Worm (Caenorhabditis elegans) whole organism, dauer: Measurements from ENCODE around the gene dsh-1.

Source experiments
- unc-62 ChIP-seq: sonication (generic microtip); optimal IDR thresholded peaks from 2 replicates; lab custom pipeline; 2017; ENCODE audit warnings: missing biosample characterization, missing genetic modification reagents, missing genetic modification characterization

dsh-1 gene

DNA sequence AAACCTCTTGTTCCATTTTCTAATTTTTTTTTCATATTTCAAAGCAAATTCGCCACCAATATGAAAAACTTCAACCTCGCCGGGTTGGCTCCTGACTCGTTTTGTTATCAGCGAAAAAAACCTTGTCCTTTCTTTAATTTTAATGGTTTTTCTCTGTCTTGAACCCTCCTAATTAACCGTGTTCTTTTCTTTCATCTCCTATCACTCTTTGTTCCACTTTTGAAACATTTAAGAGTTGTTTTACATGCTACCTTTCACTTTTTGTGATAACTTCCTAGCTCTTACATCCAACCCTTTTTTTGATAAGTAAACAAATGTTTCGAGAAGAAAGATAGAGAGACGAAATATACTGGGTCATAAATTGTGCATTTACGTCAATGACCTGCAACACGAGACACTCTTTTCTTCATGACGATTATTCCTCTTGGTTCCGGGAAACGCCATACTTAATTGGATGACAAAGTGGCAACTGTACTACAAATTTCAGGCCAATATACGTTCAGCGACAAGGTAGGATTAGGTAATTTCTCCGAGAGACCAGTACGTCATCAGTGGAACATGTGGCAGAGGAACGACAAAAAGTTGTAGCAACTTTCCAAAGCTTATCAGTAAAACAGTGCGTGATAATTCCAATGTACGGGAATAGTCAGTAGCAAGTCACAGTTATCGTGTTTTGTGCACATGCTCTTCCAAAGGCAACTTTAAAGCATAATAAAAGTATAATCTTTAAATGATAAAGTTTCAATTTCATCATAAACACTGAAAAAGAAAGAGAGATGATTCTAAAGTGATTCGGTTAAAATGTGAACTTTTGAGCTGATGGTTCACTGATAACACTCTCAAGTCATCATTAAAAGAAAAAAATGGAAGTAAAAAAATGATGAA lies 40.3 kb downstream of the dsh-1 start:
- TF ChIP-seq unc-62 (GFP tag; lab: Kevin White, UChicago), result no peak

DNA sequence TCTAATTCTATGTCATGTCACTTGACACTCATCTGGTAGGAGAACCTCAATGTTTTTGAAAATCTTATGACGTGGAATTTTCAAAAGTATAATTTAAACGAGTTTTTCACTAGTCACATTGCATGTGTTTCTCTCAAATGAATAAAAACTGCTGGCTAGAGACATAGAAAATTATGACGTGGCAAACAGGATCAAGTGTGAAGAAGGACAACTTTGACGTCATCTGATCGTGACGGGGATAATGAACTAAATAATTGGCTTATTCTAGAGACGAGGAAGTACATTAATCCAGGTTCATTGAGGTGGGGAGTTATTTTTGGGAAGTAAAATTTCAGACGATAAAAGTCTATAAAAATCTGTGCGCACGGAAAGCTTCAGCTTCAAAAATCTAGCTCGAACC lies 42.0 kb downstream of the dsh-1 start:
- no peak for TF ChIP-seq unc-62 (GFP tag; lab: Kevin White, UChicago)

DNA sequence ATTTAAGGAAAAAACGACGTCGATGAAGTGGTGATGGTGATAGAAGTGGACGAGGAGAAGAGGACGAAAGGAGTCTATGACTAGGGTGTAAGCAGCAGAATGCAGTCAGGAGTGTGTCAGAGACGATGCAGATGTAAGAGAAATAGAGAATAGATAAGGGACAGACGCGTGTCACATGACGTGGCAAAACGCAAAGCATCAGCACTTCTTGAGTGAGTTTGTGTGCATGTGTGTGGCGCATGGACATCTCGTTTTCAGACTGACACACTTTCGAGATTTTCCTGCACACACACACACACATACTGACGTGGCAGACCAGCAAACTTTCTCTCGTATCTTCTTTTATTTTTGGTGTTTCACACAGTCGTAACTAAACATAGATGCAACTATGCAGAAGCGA lies 42.7 kb downstream of the dsh-1 start:
- TF ChIP-seq unc-62 (GFP tag; lab: Kevin White, UChicago), result no peak

DNA sequence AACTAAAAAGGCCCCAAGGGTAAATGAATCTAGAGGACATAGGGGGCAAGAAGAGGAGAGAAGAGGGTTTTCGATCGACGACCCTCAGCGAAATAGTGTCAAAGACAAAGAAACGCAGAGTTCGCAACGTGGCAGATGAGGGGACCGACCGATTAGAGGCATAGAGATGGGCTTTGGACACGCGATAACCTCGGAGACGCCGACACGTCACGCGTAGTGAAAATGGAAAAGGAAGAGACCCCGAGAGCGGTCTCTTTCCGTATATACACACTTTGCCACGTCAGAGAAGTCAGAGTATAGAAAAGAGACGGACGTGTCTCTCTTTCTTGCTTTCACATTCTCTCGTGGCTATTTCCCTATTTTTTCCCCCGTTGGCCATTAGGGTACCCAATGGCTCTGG lies 43.7 kb downstream of the dsh-1 start:
- no peak for TF ChIP-seq unc-62 (GFP tag; lab: Kevin White, UChicago)

DNA sequence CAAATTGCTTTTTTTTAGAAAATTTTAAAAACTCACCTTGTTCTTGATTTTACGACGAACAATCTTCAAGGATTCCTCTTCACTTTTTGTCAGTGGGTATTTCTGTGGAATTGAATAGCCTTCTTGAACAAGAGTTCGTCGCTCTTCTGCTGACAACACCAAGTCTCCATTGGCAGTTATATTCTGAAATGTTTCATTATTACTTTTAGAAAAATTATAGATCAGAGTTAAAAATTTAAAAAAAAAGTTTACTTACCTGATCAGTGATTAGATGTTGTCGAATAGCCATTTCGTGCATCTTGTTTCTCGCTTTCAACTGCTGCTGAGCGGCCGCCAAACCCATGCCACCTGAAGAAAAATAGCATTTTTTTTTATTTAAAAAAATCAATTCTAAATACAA lies 44.9 kb downstream of the dsh-1 start:
- no peak for TF ChIP-seq unc-62 (GFP tag; lab: Kevin White, UChicago)

DNA sequence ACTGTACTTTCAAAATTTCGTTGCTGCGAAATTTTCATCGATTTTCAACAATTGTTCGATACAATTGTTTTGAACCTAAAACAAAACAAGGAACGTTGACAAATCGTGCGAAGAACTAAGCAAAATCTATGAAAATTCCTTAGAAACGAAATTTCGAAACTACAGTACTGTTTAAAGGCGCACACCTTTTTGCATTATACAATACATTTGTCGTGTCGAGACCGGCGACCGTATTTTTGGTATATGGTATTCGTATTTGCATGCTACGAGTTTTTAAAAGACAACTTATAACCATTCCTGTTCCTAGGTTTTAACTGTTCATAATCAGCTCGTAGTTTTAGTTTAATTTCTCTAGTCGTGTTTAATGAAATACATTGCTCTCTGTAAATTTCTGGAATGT lies 46.6 kb downstream of the dsh-1 start:
- TF ChIP-seq unc-62 (GFP tag; lab: Kevin White, UChicago), result no peak

DNA sequence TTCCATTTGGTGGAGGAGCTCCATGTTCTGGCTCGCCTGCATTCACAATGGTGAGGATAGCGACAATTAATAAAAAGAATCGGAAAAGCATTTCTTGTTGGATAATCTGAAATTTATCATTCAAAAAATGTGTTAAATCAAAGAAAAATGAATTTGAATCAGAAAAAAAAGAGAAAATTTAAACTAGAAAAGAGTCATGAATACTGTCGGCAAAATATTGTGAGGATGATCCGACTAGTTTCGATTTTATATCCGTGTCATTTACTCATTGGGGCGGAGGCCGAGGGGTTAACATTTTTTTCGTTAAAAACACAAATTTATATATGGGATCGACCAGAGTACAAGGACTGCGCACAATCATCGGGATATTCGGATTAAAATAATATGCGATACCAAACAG lies 47.3 kb downstream of the dsh-1 start, which contains the start of gene C27D6.12:
Gene C27D6.12 (minus strand): TSS at position 101 of the 400 bp plus-strand sequence.
- no peak for TF ChIP-seq unc-62 (GFP tag; lab: Kevin White, UChicago)

DNA sequence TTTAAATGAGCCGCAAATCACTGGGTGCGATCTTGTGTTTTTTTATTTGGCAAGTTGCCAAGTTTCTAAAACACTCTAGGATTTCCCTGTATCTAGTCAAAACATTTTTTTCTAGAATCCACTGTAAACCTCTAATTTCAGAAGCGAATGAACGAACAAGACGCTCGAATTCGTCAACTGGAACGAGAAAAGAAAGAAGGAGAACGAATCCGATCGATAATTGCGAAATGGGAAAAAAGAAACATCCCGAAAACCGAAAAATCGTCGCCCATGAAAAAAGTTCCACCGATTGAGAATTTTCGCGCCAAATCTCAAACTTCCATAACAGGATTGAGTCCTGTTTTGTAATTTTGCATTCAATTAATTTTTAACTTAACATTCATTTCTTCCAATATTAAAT lies 48.2 kb downstream of the dsh-1 start:
- TF ChIP-seq unc-62 (GFP tag; lab: Kevin White, UChicago), result no peak

DNA sequence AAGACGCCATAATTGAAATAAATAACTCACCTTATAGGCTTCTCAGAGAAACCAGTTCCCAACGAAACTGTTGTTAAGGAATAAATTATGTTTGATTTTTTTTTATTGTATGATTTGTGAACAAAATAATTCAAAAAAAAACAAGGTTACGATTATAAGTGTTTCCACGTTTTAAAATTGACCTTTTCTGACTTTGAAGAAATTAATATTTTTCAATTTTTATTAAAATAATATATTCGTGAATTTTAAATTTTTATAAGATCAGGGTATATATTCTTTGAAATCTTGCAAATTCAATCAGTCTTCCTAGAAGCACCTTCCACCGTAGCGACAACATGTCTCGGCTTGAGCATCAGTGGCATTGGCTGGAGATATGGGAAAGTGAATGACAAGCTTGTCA lies 50.8 kb downstream of the dsh-1 start, which contains the start of gene C27D6.3:
Gene C27D6.3 (minus strand): TSS at position 101 of the 400 bp plus-strand sequence.
- no peak for TF ChIP-seq unc-62 (GFP tag; lab: Kevin White, UChicago)

DNA sequence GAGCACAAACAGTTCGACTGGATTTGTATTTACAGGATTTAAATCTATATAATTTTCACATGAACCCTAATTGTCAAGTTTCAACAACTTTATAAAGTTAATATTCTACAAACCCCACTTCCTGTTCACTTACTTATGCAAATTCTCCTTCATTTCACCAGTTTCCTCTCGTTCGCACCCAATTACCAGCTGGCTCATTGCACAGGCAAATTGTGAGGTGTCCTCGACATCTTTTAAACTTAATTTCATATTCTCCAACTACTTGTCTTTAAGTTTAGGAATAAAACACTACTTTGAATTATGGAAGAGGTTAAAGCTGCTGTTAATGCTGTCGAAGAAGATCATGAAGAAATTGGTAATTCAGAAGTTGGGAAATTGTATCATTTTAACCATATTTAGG lies 52.7 kb downstream of the dsh-1 start, which contains the start of gene C27D6.1:
Gene C27D6.1 (plus strand): TSS at position 301 of the 400 bp plus-strand sequence.
- no peak for TF ChIP-seq unc-62 (GFP tag; lab: Kevin White, UChicago)

DNA sequence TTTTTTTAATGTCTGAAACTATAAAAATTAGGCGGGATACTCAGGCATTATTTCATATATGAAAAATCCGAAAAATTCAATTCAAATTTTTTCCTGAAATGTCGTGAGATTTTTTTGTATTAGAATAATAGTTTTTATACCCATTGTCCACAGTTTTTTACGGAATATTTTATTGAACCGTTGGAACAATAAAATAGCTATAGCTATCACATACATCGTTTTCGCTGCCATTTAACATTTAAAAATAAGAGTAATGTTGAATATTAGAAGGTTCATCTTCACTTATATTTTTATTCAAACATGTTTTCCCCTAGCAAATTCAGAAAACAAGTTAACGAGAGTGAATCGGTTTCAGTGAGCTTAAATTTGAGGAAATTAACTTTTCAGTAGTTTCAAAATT lies 53.6 kb downstream of the dsh-1 start, which contains the start of gene C27D6.15:
Gene C27D6.15 (plus strand): TSS at position 301 of the 400 bp plus-strand sequence.
- TF ChIP-seq unc-62 (GFP tag; lab: Kevin White, UChicago), result no peak

DNA sequence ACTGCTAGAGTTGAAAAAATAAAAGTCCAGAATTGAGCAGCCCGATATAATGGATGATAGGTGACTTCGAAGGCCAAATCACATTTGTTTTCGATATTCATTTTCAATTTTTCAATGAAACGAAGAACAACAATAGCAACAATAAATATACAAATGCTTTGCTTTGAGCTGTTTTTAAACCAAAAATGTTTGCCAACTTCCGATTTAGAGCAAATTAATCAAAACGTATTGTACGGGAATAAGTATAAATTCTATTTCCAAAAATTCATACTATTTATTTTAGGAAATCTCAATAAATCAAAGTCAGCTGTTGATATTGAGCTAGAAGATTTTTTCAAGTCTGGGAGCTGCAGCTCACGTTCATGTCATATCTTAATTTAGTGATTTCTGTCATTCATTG lies 54.3 kb downstream of the dsh-1 start, which contains the start of gene srb-1:
Gene srb-1 (minus strand): TSS at position 101 of the 400 bp plus-strand sequence.
- no peak for TF ChIP-seq unc-62 (GFP tag; lab: Kevin White, UChicago)

DNA sequence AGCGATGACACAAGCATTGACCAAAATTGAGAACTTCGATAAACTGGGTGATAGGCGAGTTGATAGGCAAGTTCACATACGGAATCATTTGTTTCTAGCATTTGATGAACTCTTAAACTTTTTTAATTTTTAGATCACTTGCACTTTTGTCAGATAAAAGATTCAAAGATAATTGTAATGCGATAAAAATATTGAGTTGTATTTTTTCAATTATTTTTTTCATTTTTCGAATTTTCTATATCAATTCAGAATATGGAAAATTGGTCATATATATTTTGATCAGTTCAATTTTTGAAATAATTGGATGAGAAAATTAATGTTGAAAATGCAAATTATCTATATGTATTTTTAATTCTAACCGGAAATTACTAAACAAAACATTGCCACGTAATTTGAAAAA lies 58.4 kb downstream of the dsh-1 start, which contains the start of gene srb-3:
Gene srb-3 (minus strand): TSS at position 101 of the 400 bp plus-strand sequence.
- no peak for TF ChIP-seq unc-62 (GFP tag; lab: Kevin White, UChicago)
